Fruit fly (Drosophila melanogaster) whole organism, embryonic: ENCODE data around the gene slmo.
A peak's percentile ranks its signal among the peaks of the same experiment; 100 is the strongest.

ENCODE experiments used
- Awh ChIP-seq: fragments of 200-800 bp; sonication (Bioruptor generic); IDR thresholded peaks from 2 replicates; pipeline ENCODE4, ENCODE4 v1.3.6; 2022; ENCODE audit warnings: missing biosample characterization, missing genetic modification characterization
- Bgb ChIP-seq: fragments of 200-800 bp; sonication (Bioruptor generic); IDR thresholded peaks from 2 replicates; pipeline ENCODE4 v1.3.6; 2022; ENCODE audit warnings: missing biosample characterization, missing genetic modification characterization; ENCODE audit not compliant: partially characterized antibody
- C15 ChIP-seq: fragments of 200-800 bp; sonication (Bioruptor generic); IDR thresholded peaks from 3 replicates; pipeline ENCODE4 v1.3.6; 2022; ENCODE audit warnings: missing biosample characterization, missing genetic modification characterization
- CG10274 ChIP-seq: fragments of 200-800 bp; sonication (Bioruptor generic); optimal IDR thresholded peaks from 3 replicates; lab custom pipeline; 2017; ENCODE audit warnings: missing biosample characterization, mild to moderate bottlenecking, missing genetic modification characterization
- CG10543 ChIP-seq: fragments of 200-800 bp; sonication (Bioruptor generic); optimal IDR thresholded peaks from 3 replicates; lab custom pipeline; 2017; ENCODE audit warnings: missing biosample characterization, mild to moderate bottlenecking, missing genetic modification characterization, moderate library complexity
- CG11093 ChIP-seq: fragments of 200-800 bp; sonication (Bioruptor generic); IDR thresholded peaks from 3 replicates; pipeline ENCODE4 v1.3.6; 2022; ENCODE audit warnings: missing biosample characterization, missing genetic modification characterization
- CG11504 ChIP-seq: fragments of 200-800 bp; sonication (Bioruptor generic); optimal IDR thresholded peaks from 3 replicates; lab custom pipeline; 2019; ENCODE audit warnings: missing biosample characterization, mild to moderate bottlenecking, missing genetic modification characterization, moderate library complexity
- CG12744 ChIP-seq: fragments of 200-800 bp; sonication (Bioruptor generic); optimal IDR thresholded peaks from 2 replicates; lab custom pipeline; 2016; ENCODE audit warnings: missing biosample characterization, missing genetic modification characterization
- CG12769 ChIP-seq: fragments of 200-800 bp; sonication (Bioruptor generic); optimal IDR thresholded peaks from 2 replicates; lab custom pipeline; 2019; ENCODE audit warnings: missing biosample characterization, mild to moderate bottlenecking, missing genetic modification characterization, moderate library complexity
- CG13296 ChIP-seq: fragments of 200-800 bp; sonication (Bioruptor generic); optimal IDR thresholded peaks from 3 replicates; lab custom pipeline; 2018; ENCODE audit warnings: missing biosample characterization, mild to moderate bottlenecking, missing genetic modification characterization
- CG14860 ChIP-seq: fragments of 200-800 bp; sonication (Bioruptor generic); IDR thresholded peaks from 3 replicates; pipeline ENCODE4 v1.3.6; 2022; ENCODE audit warnings: missing biosample characterization, missing genetic modification characterization; ENCODE audit not compliant: partially characterized antibody
- CG15011 ChIP-seq: fragments of 200-800 bp; sonication (Bioruptor generic); optimal IDR thresholded peaks from 3 replicates; lab custom pipeline; 2018; ENCODE audit warnings: missing biosample characterization, mild to moderate bottlenecking, missing genetic modification characterization
- CG1603 ChIP-seq: fragments of 200-800 bp; sonication (Bioruptor generic); optimal IDR thresholded peaks from 2 replicates; lab custom pipeline; 2019; ENCODE audit warnings: missing biosample characterization, mild to moderate bottlenecking, missing genetic modification characterization, moderate library complexity
- CG17359 ChIP-seq: fragments of 200-800 bp; sonication (Bioruptor generic); optimal IDR thresholded peaks from 3 replicates; lab custom pipeline; 2018; ENCODE audit warnings: missing biosample characterization, mild to moderate bottlenecking, missing genetic modification characterization, moderate library complexity
- CG17568 ChIP-seq: fragments of 200-800 bp; sonication (Bioruptor generic); optimal IDR thresholded peaks from 2 replicates; lab custom pipeline; 2018; ENCODE audit warnings: missing biosample characterization, mild to moderate bottlenecking, missing genetic modification characterization, moderate library complexity
- CG17802 ChIP-seq: fragments of 200-800 bp; sonication (Bioruptor generic); optimal IDR thresholded peaks from 2 replicates; lab custom pipeline; 2018; ENCODE audit warnings: missing biosample characterization, mild to moderate bottlenecking, missing genetic modification characterization, moderate library complexity
- CG2889 ChIP-seq: fragments of 200-800 bp; sonication (Bioruptor generic); IDR thresholded peaks from 3 replicates; pipeline ENCODE4 v1.3.6; 2022; ENCODE audit warnings: missing biosample characterization, missing genetic modification characterization
- CG6791 ChIP-seq: fragments of 200-800 bp; sonication (Bioruptor generic); IDR thresholded peaks from 3 replicates; pipeline ENCODE4 v1.3.6; 2022; ENCODE audit warnings: missing biosample characterization, missing genetic modification characterization; ENCODE audit not compliant: partially characterized antibody
- CG8089 ChIP-seq: fragments of 200-800 bp; sonication (Bioruptor generic); optimal IDR thresholded peaks from 3 replicates; lab custom pipeline; 2016; ENCODE audit warnings: missing biosample characterization, missing genetic modification characterization
- Dip2 ChIP-seq: fragments of 200-800 bp; sonication (Bioruptor generic); IDR thresholded peaks from 2 replicates; pipeline ENCODE4 v1.3.6; 2022; ENCODE audit warnings: missing biosample characterization, missing genetic modification characterization
- Drgx ChIP-seq: fragments of 200-800 bp; sonication (Bioruptor generic); IDR thresholded peaks from 2 replicates; pipeline ENCODE4 v1.3.6; 2022; ENCODE audit warnings: missing biosample characterization, missing genetic modification characterization
- ERR ChIP-seq: fragments of 200-800 bp; sonication (Bioruptor generic); optimal IDR thresholded peaks from 2 replicates; lab custom pipeline; 2016; ENCODE audit warnings: missing biosample characterization, missing genetic modification characterization
- Ets65A ChIP-seq: fragments of 200-800 bp; sonication (Bioruptor generic); peaks from one replicate; lab custom pipeline; 2016; ENCODE audit warnings: missing biosample characterization, missing genetic modification characterization
- Hand ChIP-seq: fragments of 200-800 bp; sonication (Bioruptor generic); optimal IDR thresholded peaks from 2 replicates; lab custom pipeline; 2017; ENCODE audit warnings: mild to moderate bottlenecking, missing biosample characterization, missing genetic modification reagents, missing genetic modification characterization
- Max ChIP-seq: fragments of 200-800 bp; sonication (Bioruptor generic); optimal IDR thresholded peaks from 2 replicates; lab custom pipeline; 2016; ENCODE audit warnings: missing biosample characterization, mild to moderate bottlenecking, missing genetic modification characterization
- Optix ChIP-seq: fragments of 200-800 bp; sonication (Bioruptor generic); IDR thresholded peaks from 3 replicates; pipeline ENCODE4 v1.3.6; 2022; ENCODE audit warnings: missing biosample characterization, missing genetic modification characterization
- Six4 ChIP-seq: fragments of 200-800 bp; sonication (Bioruptor generic); optimal IDR thresholded peaks from 2 replicates; lab custom pipeline; 2016; ENCODE audit warnings: missing biosample characterization, missing genetic modification characterization
- ac ChIP-seq: fragments of 200-800 bp; sonication (Bioruptor generic); optimal IDR thresholded peaks from 3 replicates; lab custom pipeline; 2017; ENCODE audit warnings: missing biosample characterization, mild to moderate bottlenecking, missing genetic modification characterization
- amos ChIP-seq: fragments of 200-800 bp; sonication (Bioruptor generic); IDR thresholded peaks from 2 replicates; pipeline ENCODE4 v1.3.6; 2022; ENCODE audit warnings: missing biosample characterization, missing genetic modification characterization; ENCODE audit not compliant: partially characterized antibody
- cg ChIP-seq: fragments of 200-800 bp; sonication (Bioruptor generic); optimal IDR thresholded peaks from 3 replicates; lab custom pipeline; 2019; ENCODE audit warnings: missing biosample characterization, mild to moderate bottlenecking, missing genetic modification characterization, moderate library complexity
- chinmo ChIP-seq: fragments of 200-800 bp; sonication (Bioruptor generic); IDR thresholded peaks from 4 replicates; pipeline ENCODE4 v1.3.6; 2022; ENCODE audit warnings: missing biosample characterization, missing genetic modification characterization; ENCODE audit not compliant: partially characterized antibody
- ci ChIP-seq: fragments of 200-800 bp; sonication (Bioruptor generic); IDR thresholded peaks from 3 replicates; pipeline ENCODE4 v1.3.6; 2022; ENCODE audit warnings: missing biosample characterization, missing genetic modification characterization
- corto ChIP-seq: fragments of 200-800 bp; sonication (Bioruptor generic); optimal IDR thresholded peaks from 2 replicates; lab custom pipeline; 2016; ENCODE audit warnings: missing biosample characterization, mild to moderate bottlenecking, missing genetic modification characterization, moderate library complexity
- dimm ChIP-seq: fragments of 200-800 bp; sonication (Bioruptor generic); IDR thresholded peaks from 2 replicates; pipeline ENCODE4 v1.3.6; 2022; ENCODE audit warnings: missing biosample characterization, missing genetic modification characterization
- dysf ChIP-seq: fragments of 200-800 bp; sonication (Bioruptor generic); IDR thresholded peaks from 3 replicates; pipeline ENCODE4 v1.3.6; 2022; ENCODE audit warnings: missing biosample characterization, missing genetic modification characterization
- fd3F ChIP-seq: fragments of 200-800 bp; sonication (Bioruptor generic); optimal IDR thresholded peaks from 2 replicates; lab custom pipeline; 2018; ENCODE audit warnings: missing biosample characterization, mild to moderate bottlenecking, missing genetic modification characterization, moderate library complexity
- gfzf ChIP-seq: fragments of 200-800 bp; sonication (Bioruptor generic); optimal IDR thresholded peaks from 2 replicates; lab custom pipeline; 2016; ENCODE audit warnings: missing biosample characterization, mild to moderate bottlenecking, missing genetic modification characterization, moderate library complexity
- ind ChIP-seq: fragments of 200-800 bp; sonication (Bioruptor generic); optimal IDR thresholded peaks from 3 replicates; lab custom pipeline; 2016; ENCODE audit warnings: missing biosample characterization, missing genetic modification characterization
- mirr ChIP-seq: fragments of 200-800 bp; sonication (Bioruptor generic); optimal IDR thresholded peaks from 3 replicates; lab custom pipeline; 2018; ENCODE audit warnings: missing biosample characterization, mild to moderate bottlenecking, missing genetic modification characterization
- odd ChIP-seq: fragments of 200-800 bp; sonication (Bioruptor generic); optimal IDR thresholded peaks from 2 replicates; lab custom pipeline; 2017; ENCODE audit warnings: missing biosample characterization, mild to moderate bottlenecking, missing genetic modification characterization
- phol ChIP-seq: fragments of 200-800 bp; sonication (Bioruptor generic); optimal IDR thresholded peaks from 3 replicates; lab custom pipeline; 2018; ENCODE audit warnings: missing biosample characterization, mild to moderate bottlenecking, missing genetic modification characterization, moderate library complexity
- shn ChIP-seq: fragments of 200-800 bp; sonication (Bioruptor generic); optimal IDR thresholded peaks from 3 replicates; lab custom pipeline; 2016; ENCODE audit warnings: missing biosample characterization, missing genetic modification characterization
- sim ChIP-seq: fragments of 200-800 bp; sonication (Bioruptor generic); IDR thresholded peaks from 2 replicates; pipeline ENCODE4 v1.3.6; 2022; ENCODE audit warnings: missing biosample characterization, missing genetic modification characterization
- slbo ChIP-seq: fragments of 200-800 bp; sonication (Bioruptor generic); IDR thresholded peaks from 2 replicates; pipeline ENCODE4 v1.3.6; 2022; ENCODE audit warnings: missing biosample characterization, missing genetic modification characterization
- so ChIP-seq: fragments of 200-800 bp; sonication (Bioruptor generic); IDR thresholded peaks from 3 replicates; pipeline ENCODE4 v1.3.6; 2022; ENCODE audit warnings: missing biosample characterization, missing genetic modification characterization
- stc ChIP-seq: fragments of 200-800 bp; sonication (Bioruptor generic); IDR thresholded peaks from 2 replicates; pipeline ENCODE4 v1.3.6; 2022; ENCODE audit warnings: missing biosample characterization, missing genetic modification characterization
- sug ChIP-seq: fragments of 200-800 bp; optimal IDR thresholded peaks from 2 replicates; lab custom pipeline; 2019; ENCODE audit warnings: missing biosample characterization, mild to moderate bottlenecking, missing genetic modification characterization, moderate library complexity
- tna ChIP-seq: fragments of 200-800 bp; sonication (Bioruptor generic); IDR thresholded peaks from 2 replicates; pipeline ENCODE4 v1.3.6; 2022; ENCODE audit warnings: missing biosample characterization, missing genetic modification characterization; ENCODE audit not compliant: partially characterized antibody
- trh ChIP-seq: fragments of 200-800 bp; sonication (Bioruptor generic); optimal IDR thresholded peaks from 2 replicates; lab custom pipeline; 2016; ENCODE audit warnings: missing biosample characterization, missing genetic modification characterization
- unc-4 ChIP-seq: fragments of 200-800 bp; sonication (Bioruptor generic); IDR thresholded peaks from 2 replicates; pipeline ENCODE4 v1.3.6; 2022; ENCODE audit warnings: missing biosample characterization, missing genetic modification characterization; ENCODE audit not compliant: partially characterized antibody
- wek ChIP-seq: fragments of 200-800 bp; sonication (Bioruptor generic); optimal IDR thresholded peaks from 3 replicates; lab custom pipeline; 2018; ENCODE audit warnings: missing biosample characterization, mild to moderate bottlenecking, missing genetic modification characterization, moderate library complexity

slmo gene

dm6 chr2L:6082157-6082645, 33.7 kb upstream of the slmo start, which contains the start of gene Kr-h1 (continued):
- no peak for TF ChIP-seq CG6791 (GFP tag; lab: Robert Waterston, UW)
- TF ChIP-seq sug, result peak; percentile 75
- peak; percentile 11 for TF ChIP-seq CG12769 (tag; lab: Kevin White, UChicago)
- no peak for TF ChIP-seq odd
- no peak for TF ChIP-seq trh
- no peak for TF ChIP-seq slbo (GFP tag; lab: Robert Waterston, UW)
- no peak for TF ChIP-seq CG13296
- 0 out of 3 replicates have a peak, but pooled peaks have one; percentile 35 for TF ChIP-seq so (GFP tag; lab: Robert Waterston, UW)
- TF ChIP-seq cg (GFP tag; lab: Kevin White, UChicago), result peak; percentile 67
- no peak for TF ChIP-seq CG11093 (GFP tag; lab: Robert Waterston, UW)
- TF ChIP-seq Bgb (GFP tag; lab: Robert Waterston, UW), result peak; percentile 23; the same call in 1 of the 2 replicates
- TF ChIP-seq CG17568 (GFP tag; lab: Kevin White, UChicago), result no peak
- TF ChIP-seq dysf (GFP tag; lab: Robert Waterston, UW), result no peak
- TF ChIP-seq Ets65A (GFP tag; lab: Kevin White, UChicago), result no peak
- no peak for TF ChIP-seq C15 (GFP tag; lab: Robert Waterston, UW)
- TF ChIP-seq Awh, result no peak
- TF ChIP-seq wek (GFP tag; lab: Kevin White, UChicago), result no peak
- no peak for TF ChIP-seq CG2889 (GFP tag; lab: Robert Waterston, UW)
- no peak for TF ChIP-seq fd3F
- no peak for TF ChIP-seq CG15011 (GFP tag; lab: Kevin White, UChicago)
- TF ChIP-seq ERR, result no peak
- no peak for TF ChIP-seq CG1603 (tag; lab: Kevin White, UChicago)
- TF ChIP-seq Max (GFP tag; lab: Kevin White, UChicago), result no peak
- peak; percentile 54 for TF ChIP-seq mirr (GFP tag; lab: Kevin White, UChicago)
- TF ChIP-seq dimm (GFP tag; lab: Robert Waterston, UW), result no peak
- TF ChIP-seq gfzf (GFP tag; lab: Kevin White, UChicago), result no peak
- no peak for TF ChIP-seq CG10274 (GFP tag; lab: Kevin White, UChicago)
- no peak for TF ChIP-seq Optix (GFP tag; lab: Robert Waterston, UW)
- no peak for TF ChIP-seq ac (GFP tag; lab: Kevin White, UChicago)
- TF ChIP-seq Dip2 (GFP tag; lab: Robert Waterston, UW), result no peak
- TF ChIP-seq phol (tag; lab: Kevin White, UChicago), result no peak
- TF ChIP-seq CG17359 (tag; lab: Kevin White, UChicago), result no peak
- no peak for TF ChIP-seq ind (GFP tag; lab: Kevin White, UChicago)
- no peak for TF ChIP-seq CG17802
- peak; percentile 43 for TF ChIP-seq corto (GFP tag; lab: Kevin White, UChicago)
- TF ChIP-seq ci (GFP tag; lab: Robert Waterston, UW), result no peak
- no peak for TF ChIP-seq sim (GFP tag; lab: Robert Waterston, UW)
- TF ChIP-seq CG11504 (tag; lab: Kevin White, UChicago), result no peak
- no peak for TF ChIP-seq unc-4 (GFP tag; lab: Robert Waterston, UW)
- peak; percentile 27; the same call in 1 of the 2 replicates for TF ChIP-seq amos (GFP tag; lab: Robert Waterston, UW)
- TF ChIP-seq stc, result 0 out of 2 replicates have a peak, but pooled peaks have one; percentile 21
- TF ChIP-seq Hand (GFP tag; lab: Kevin White, UChicago), result no peak
- no peak for TF ChIP-seq tna (GFP tag; lab: Robert Waterston, UW)
- no peak for TF ChIP-seq Drgx
- no peak for TF ChIP-seq Six4 (GFP tag; lab: Kevin White, UChicago)
- no peak for TF ChIP-seq CG12744
- TF ChIP-seq chinmo (GFP tag; lab: Robert Waterston, UW), result peak; percentile 96
- TF ChIP-seq shn (GFP tag; lab: Kevin White, UChicago), result no peak
- no peak for TF ChIP-seq CG10543 (GFP tag; lab: Kevin White, UChicago)
- no peak for TF ChIP-seq CG8089 (GFP tag; lab: Kevin White, UChicago)
- TF ChIP-seq CG14860, result no peak
